Fruit fly (Drosophila melanogaster): ENCODE results near the gene CG3198.

The CG3198 gene

dm6 chrX:6661392-6661837 is 12.4 kb downstream of the CG3198 start, which contains the start of the genes CG3224 and Ctr1A (continued):
- TF ChIP-seq CG6854 (GFP tag; optimal IDR thresholded peaks at IDR 0.05) (peak; percentile 9), net (GFP tag; optimal IDR thresholded peaks at IDR 0.05) (no peak), ss (GFP tag; optimal IDR thresholded peaks at IDR 0.05) (no peak), Hr38 (GFP tag; optimal IDR thresholded peaks at IDR 0.05) (no peak), Ets96B (tag; optimal IDR thresholded peaks at IDR 0.05) (no peak), CG6163 (GFP tag; IDR thresholded peaks at IDR 0.05) (no peak), Eip78C (GFP tag) (peak; percentile 53)

- no peak for TF ChIP-seq lz (GFP tag; optimal IDR thresholded peaks at IDR 0.05)
- peak; percentile 76 for TF ChIP-seq CG1621 (tag; optimal IDR thresholded peaks at IDR 0.05)
- no peak for TF ChIP-seq CG11294 (GFP tag; IDR thresholded peaks at IDR 0.05)
- no peak for TF ChIP-seq fd85E (GFP tag; optimal IDR thresholded peaks at IDR 0.05)
- no peak for TF ChIP-seq topi (GFP tag; optimal IDR thresholded peaks at IDR 0.05)
- no peak for TF ChIP-seq Hr4 (GFP tag; optimal IDR thresholded peaks at IDR 0.05)
- TF ChIP-seq Eip75B (GFP tag; optimal IDR thresholded peaks at IDR 0.05) = no peak
- 0 out of 2 replicates have a peak, but pooled peaks have one; percentile 20 for TF ChIP-seq CG15336 (GFP tag; IDR thresholded peaks at IDR 0.05)
- no peak for TF ChIP-seq CG11762 (GFP tag; optimal IDR thresholded peaks at IDR 0.05; ENCODE audit: insufficient read depth)
- no peak for TF ChIP-seq net (GFP tag; optimal IDR thresholded peaks at IDR 0.05)
- no peak for TF ChIP-seq Eip78C (GFP tag)
- TF ChIP-seq Smox (GFP tag; optimal IDR thresholded peaks at IDR 0.05) = no peak
- TF ChIP-seq CG7368 (GFP tag; optimal IDR thresholded peaks at IDR 0.05) = no peak
- no peak for TF ChIP-seq CG8319 (GFP tag; optimal IDR thresholded peaks at IDR 0.05)
- no peak for TF ChIP-seq eg (GFP tag; IDR thresholded peaks at IDR 0.05)
Measured at dm6 chrX:6659919-6660318, 13.9 kb downstream of the CG3198 start.

- TF ChIP-seq net (GFP tag; optimal IDR thresholded peaks at IDR 0.05) (peak; percentile 23), pdm3 (GFP tag; optimal IDR thresholded peaks at IDR 0.05) (peak; percentile 34), spab (GFP tag; optimal IDR thresholded peaks at IDR 0.05) (no peak), CG3919 (GFP tag; optimal IDR thresholded peaks at IDR 0.05) (peak; percentile 34), ss (GFP tag; optimal IDR thresholded peaks at IDR 0.05) (peak; percentile 54 to 59), CG31627 (GFP tag; optimal IDR thresholded peaks at IDR 0.05) (no peak), fkh (GFP tag; optimal IDR thresholded peaks at IDR 0.05) (no peak), CG8119 (GFP tag; IDR thresholded peaks at IDR 0.05) (peak; percentile 56; the same call in 2 of the 3 replicates), CG6276 (GFP tag; optimal IDR thresholded peaks at IDR 0.05) (peak; percentile 55), Ets96B (tag; optimal IDR thresholded peaks at IDR 0.05) (peak; percentile 48), Hr39 (GFP tag; optimal IDR thresholded peaks at IDR 0.05) (no peak), CG6808 (GFP tag; optimal IDR thresholded peaks at IDR 0.05) (peak; percentile 40), CG6792 (GFP tag; optimal IDR thresholded peaks at IDR 0.05) (peak; percentile 11), Eip75B (GFP tag; optimal IDR thresholded peaks at IDR 0.05) (peak; percentile 22), Sox102F (GFP tag; optimal IDR thresholded peaks at IDR 0.05) (peak; percentile 48), CG6854 (GFP tag; optimal IDR thresholded peaks at IDR 0.05) (peak; percentile 46), cyc (GFP tag; optimal IDR thresholded peaks at IDR 0.05) (no peak), CG11762 (GFP tag; optimal IDR thresholded peaks at IDR 0.05; ENCODE audit: insufficient read depth) (no peak), Gug (GFP tag; IDR thresholded peaks at IDR 0.05) (0 out of 2 replicates have a peak, but pooled peaks have one; percentile 9), CG8319 (GFP tag; optimal IDR thresholded peaks at IDR 0.05) (no peak), dsx (GFP tag; optimal IDR thresholded peaks at IDR 0.05; ENCODE audit: poor library complexity, severe bottlenecking) (peak; percentile 48), topi (GFP tag; optimal IDR thresholded peaks at IDR 0.05) (peak; percentile 40), Lpt (GFP tag; optimal IDR thresholded peaks at IDR 0.05) (no peak), CG3032 (tag; optimal IDR thresholded peaks at IDR 0.05) (peak; percentile 44), Sox14 (GFP tag; optimal IDR thresholded peaks at IDR 0.05) (no peak), OdsH (GFP tag; optimal IDR thresholded peaks at IDR 0.05) (peak; percentile 41), CG8632 (GFP tag; optimal IDR thresholded peaks at IDR 0.05) (peak; percentile 39), fd85E (GFP tag; optimal IDR thresholded peaks at IDR 0.05) (no peak), esn (GFP tag; optimal IDR thresholded peaks at IDR 0.05) (peak; percentile 12), Hr4 (GFP tag; optimal IDR thresholded peaks at IDR 0.05) (peak; percentile 48), CG34406 (GFP tag; optimal IDR thresholded peaks at IDR 0.05) (no peak), Hr38 (GFP tag; optimal IDR thresholded peaks at IDR 0.05) (no peak), Ets21C (GFP tag; optimal IDR thresholded peaks at IDR 0.05) (no peak), Blimp-1 (GFP tag; optimal IDR thresholded peaks at IDR 0.05) (peak; percentile 87), Eip78C (GFP tag) (peak; percentile 78), CG16779 (tag; optimal IDR thresholded peaks at IDR 0.05) (peak; percentile 40)
Measured at dm6 chrX:6656626-6657558, 16.9 kb downstream of the CG3198 start.

Data from whole organism, prepupa.